Worm (Caenorhabditis elegans) whole organism, L1 larva: ENCODE results near the gene F47B10.5.

Experiments used
- C04F5.9 ChIP-seq: sonication (generic microtip); optimal IDR thresholded peaks from 2 replicates; lab custom pipeline; 2016; ENCODE audit warnings: missing genetic modification characterization, missing compliant biosample characterization
- C34B4.2 ChIP-seq: sonication (generic microtip); optimal IDR thresholded peaks from 2 replicates; lab custom pipeline; 2017; ENCODE audit warnings: mild to moderate bottlenecking, missing genetic modification characterization, missing compliant biosample characterization
- Y116A8C.19 ChIP-seq: sonication (generic microtip); optimal IDR thresholded peaks from 2 replicates; lab custom pipeline; 2016; ENCODE audit warnings: missing compliant biosample characterization, missing genetic modification characterization, borderline replicate concordance
- ama-1 ChIP-seq: fragments of 150-350 bp; optimal IDR thresholded peaks from 2 replicates; lab custom pipeline; 2014
- blmp-1 ChIP-seq: fragments of 150-350 bp; optimal IDR thresholded peaks from 2 replicates; lab custom pipeline; 2014; ENCODE audit warnings: missing biosample characterization, missing genetic modification characterization
- ceh-8 ChIP-seq: fragments of 200-800 bp; sonication (Bioruptor generic); optimal IDR thresholded peaks from 2 replicates; lab custom pipeline; 2018; ENCODE audit warnings: mild to moderate bottlenecking, missing genetic modification characterization, moderate library complexity, missing compliant biosample characterization
- ceh-82 ChIP-seq, 3 experiments: fragments of 150-350 bp in 1 of 3; sonication (generic microtip) in 2 of 3; optimal IDR thresholded peaks; 2 replicates each; lab custom pipeline; 2014 to 2017; ENCODE audit warnings: missing biosample characterization in 3 of 3, missing genetic modification characterization in 3 of 3
- efl-3 ChIP-seq: fragments of 200-800 bp; sonication (Bioruptor generic); optimal IDR thresholded peaks from 2 replicates; lab custom pipeline; 2018; ENCODE audit warnings: mild to moderate bottlenecking, missing genetic modification characterization, missing compliant biosample characterization
- elt-2 ChIP-seq: sonication (generic microtip); optimal IDR thresholded peaks from 2 replicates; lab custom pipeline; 2016; ENCODE audit warnings: missing genetic modification characterization, mild to moderate bottlenecking, inconsistent platforms, missing compliant biosample characterization, missing genetic modification reagents
- elt-3 ChIP-seq, 6 experiments: fragments of 150-350 bp in 1 of 6; sonication (generic microtip); optimal IDR thresholded peaks; 2 replicates each; lab custom pipeline; 2017 to 2018; ENCODE audit warnings: missing biosample characterization in 6 of 6, missing genetic modification characterization in 6 of 6, inconsistent platforms in 1 of 6
- fkh-10 ChIP-seq: sonication (generic microtip); optimal IDR thresholded peaks from 2 replicates; lab custom pipeline; 2017; ENCODE audit warnings: missing biosample characterization, missing genetic modification reagents, missing genetic modification characterization
- grh-1 ChIP-seq: fragments of 200-800 bp; sonication (Bioruptor generic); IDR thresholded peaks from 2 replicates; pipeline ENCODE4 v1.3.6; 2022; ENCODE audit warnings: missing genetic modification reagents, missing genetic modification characterization, missing compliant biosample characterization
- hlh-4 ChIP-seq: sonication (generic microtip); optimal IDR thresholded peaks from 2 replicates; lab custom pipeline; 2016; ENCODE audit warnings: mild to moderate bottlenecking, missing genetic modification characterization, missing compliant biosample characterization
- hpl-2 ChIP-seq: fragments of 150-350 bp; optimal IDR thresholded peaks from 2 replicates; lab custom pipeline; 2014; ENCODE audit warnings: missing biosample characterization, missing genetic modification reagents, missing genetic modification characterization
- isw-1 ChIP-seq: fragments of 200-800 bp; sonication (Bioruptor generic); IDR thresholded peaks from 2 replicates; pipeline ENCODE4 v1.3.6; 2022; ENCODE audit warnings: missing genetic modification characterization, missing compliant biosample characterization
- jun-1 ChIP-seq: fragments of 150-350 bp; optimal IDR thresholded peaks from 2 replicates; lab custom pipeline; 2014; ENCODE audit warnings: missing biosample characterization, missing genetic modification reagents, missing genetic modification characterization
- lin-14 ChIP-seq: fragments of 200-800 bp; sonication (Bioruptor generic); optimal IDR thresholded peaks from 2 replicates; lab custom pipeline; 2018; ENCODE audit warnings: mild to moderate bottlenecking, missing genetic modification characterization, moderate library complexity, missing compliant biosample characterization
- lin-35 ChIP-seq, 2 experiments: fragments of 150-350 bp; optimal IDR thresholded peaks; 2 replicates each; lab custom pipeline; 2014; ENCODE audit warnings: missing biosample characterization in 2 of 2, missing genetic modification characterization in 2 of 2, missing genetic modification reagents in 2 of 2
- lin-39 ChIP-seq: fragments of 150-350 bp; optimal IDR thresholded peaks from 2 replicates; lab custom pipeline; 2014; ENCODE audit warnings: missing biosample characterization, missing genetic modification reagents, missing genetic modification characterization
- mab-9 ChIP-seq: fragments of 200-800 bp; sonication (Bioruptor generic); IDR thresholded peaks from 2 replicates; pipeline ENCODE4 v1.3.6; 2022; ENCODE audit warnings: missing genetic modification reagents, missing genetic modification characterization, missing compliant biosample characterization
- mdl-1 ChIP-seq, 2 experiments: fragments of 150-350 bp; optimal IDR thresholded peaks; 2 replicates each; lab custom pipeline; 2014 to 2017; ENCODE audit warnings: missing biosample characterization in 2 of 2, missing genetic modification characterization in 2 of 2, inconsistent platforms in 1 of 2
- mep-1 ChIP-seq: fragments of 150-350 bp; optimal IDR thresholded peaks from 2 replicates; lab custom pipeline; 2014; ENCODE audit warnings: missing biosample characterization, missing genetic modification characterization
- nhr-11 ChIP-seq: fragments of 150-350 bp; optimal IDR thresholded peaks from 2 replicates; lab custom pipeline; 2014; ENCODE audit warnings: missing biosample characterization, missing genetic modification characterization
- nhr-19 ChIP-seq: fragments of 200-800 bp; sonication (Bioruptor generic); conservative IDR thresholded peaks from 2 replicates; pipeline ENCODE4 v1.3.6; 2022; ENCODE audit warnings: missing genetic modification characterization, missing compliant biosample characterization
- nhr-20 ChIP-seq: sonication (generic microtip); optimal IDR thresholded peaks from 2 replicates; lab custom pipeline; 2016; ENCODE audit warnings: mild to moderate bottlenecking, missing genetic modification characterization, missing compliant biosample characterization
- nhr-237 ChIP-seq: fragments of 150-350 bp; optimal IDR thresholded peaks from 2 replicates; lab custom pipeline; 2014; ENCODE audit warnings: missing biosample characterization, missing genetic modification characterization
- nhr-28 ChIP-seq: fragments of 150-350 bp; optimal IDR thresholded peaks from 2 replicates; lab custom pipeline; 2014; ENCODE audit warnings: missing biosample characterization, missing genetic modification characterization
- nhr-71 ChIP-seq: sonication (generic microtip); optimal IDR thresholded peaks from 2 replicates; lab custom pipeline; 2016; ENCODE audit warnings: mild to moderate bottlenecking, missing genetic modification characterization, moderate library complexity, missing compliant biosample characterization
- nhr-84 ChIP-seq: sonication (generic microtip); optimal IDR thresholded peaks from 2 replicates; lab custom pipeline; 2017; ENCODE audit warnings: missing biosample characterization, missing genetic modification characterization
- nhr-85 ChIP-seq: sonication (generic microtip); peaks from one replicate; lab custom pipeline; 2016; ENCODE audit warnings: missing genetic modification characterization, inconsistent platforms, missing compliant biosample characterization
- nhr-90 ChIP-seq: sonication (generic microtip); optimal IDR thresholded peaks from 2 replicates; lab custom pipeline; 2016; ENCODE audit warnings: mild to moderate bottlenecking, missing genetic modification characterization, missing compliant biosample characterization; ENCODE audit not compliant: poor library complexity
- pag-3 ChIP-seq: sonication (generic microtip); optimal IDR thresholded peaks from 2 replicates; lab custom pipeline; 2017; ENCODE audit warnings: missing genetic modification characterization, mild to moderate bottlenecking, missing compliant biosample characterization, antibody characterized with exemption, borderline replicate concordance; ENCODE audit not compliant: insufficient read depth
- rnt-1 ChIP-seq: sonication (generic microtip); optimal IDR thresholded peaks from 2 replicates; lab custom pipeline; 2016; ENCODE audit warnings: mild to moderate bottlenecking, missing genetic modification characterization, moderate library complexity, missing compliant biosample characterization
- snu-23 ChIP-seq: sonication (generic microtip); optimal IDR thresholded peaks from 2 replicates; lab custom pipeline; 2016; ENCODE audit warnings: missing genetic modification characterization, missing compliant biosample characterization
- zag-1 ChIP-seq: fragments of 150-350 bp; optimal IDR thresholded peaks from 2 replicates; lab custom pipeline; 2014; ENCODE audit warnings: missing biosample characterization, missing genetic modification characterization

F47B10.5 gene

ce11 chrX:10907418-10907817, 17.1 kb upstream of the F47B10.5 start:
- TF ChIP-seq lin-39 (tag; lab: Kevin White, UChicago) (no peak), nhr-237 (tag; lab: Kevin White, UChicago) (no peak), ceh-82 (tag; optimal IDR thresholded peaks at IDR 0.05; lab: Kevin White, UChicago) (no peak), rnt-1 (tag; lab: Kevin White, UChicago) (peak; percentile 64), hpl-2 (GFP tag; lab: Kevin White, UChicago) (no peak), efl-3 (GFP tag; lab: Kevin White, UChicago) (no peak), nhr-20 (tag; lab: Kevin White, UChicago) (no peak), ama-1 (lab: Kevin White, UChicago) (no peak), mab-9 (GFP tag; lab: Robert Waterston, UW) (no peak), nhr-90 (tag; lab: Kevin White, UChicago) (no peak), jun-1 (tag; lab: Kevin White, UChicago) (no peak), zag-1 (no peak), nhr-71 (tag; lab: Kevin White, UChicago) (peak; percentile 29), mep-1 (tag; lab: Kevin White, UChicago) (no peak), grh-1 (GFP tag; lab: Robert Waterston, UW) (no peak), pag-3 (tag; lab: Kevin White, UChicago) (no peak), nhr-19 (GFP tag; lab: Robert Waterston, UW) (0 out of 2 replicates have a peak, but pooled peaks have one; percentile 7), lin-14 (peak; percentile 32), elt-3 (tag; optimal IDR thresholded peaks at IDR 0.05; lab: Kevin White, UChicago) (no peak), ceh-8 (GFP tag; lab: Kevin White, UChicago) (no peak), nhr-11 (tag; lab: Kevin White, UChicago) (no peak)

DNA sequence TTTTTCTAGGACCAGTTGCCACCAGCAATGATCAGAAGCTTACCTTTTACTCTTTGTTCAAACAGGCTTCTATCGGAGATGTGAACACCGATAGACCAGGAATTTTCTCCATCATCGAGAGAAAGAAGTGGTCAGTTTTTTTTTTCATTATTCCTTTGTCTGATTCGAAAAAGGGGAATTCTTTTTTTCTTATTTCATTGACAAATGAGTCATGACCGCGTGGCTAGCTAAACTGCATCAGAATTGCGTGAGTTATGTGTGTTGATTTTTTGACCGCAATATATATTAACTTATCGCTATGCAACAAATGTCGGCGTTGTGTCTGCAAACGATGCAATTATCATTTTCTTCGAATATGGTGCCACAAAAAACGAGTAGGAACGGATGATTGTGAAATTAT, 13.1 kb upstream of the F47B10.5 start:
- TF ChIP-seq isw-1 (GFP tag; lab: Robert Waterston, UW) (no peak), fkh-10 (GFP tag; lab: Kevin White, UChicago) (no peak), nhr-28 (no peak), nhr-20 (tag; lab: Kevin White, UChicago) (peak; percentile 26), nhr-71 (tag; lab: Kevin White, UChicago) (peak; percentile 32)

- TF ChIP-seq blmp-1 (tag; lab: Kevin White, UChicago) (peak; percentile 77), Y116A8C.19 (tag; lab: Kevin White, UChicago) (no peak), ceh-82 (tag; optimal IDR thresholded peaks at IDR 0.05; lab: Kevin White, UChicago) (no peak), C34B4.2 (tag; lab: Kevin White, UChicago) (no peak)
These were observed 12.5 kb upstream of the F47B10.5 start, which contains the start of gene acbp-3 for ce11 chrX:10902723-10903322. Gene acbp-3, plus strand, starts transcription at chrX:10903272.

DNA sequence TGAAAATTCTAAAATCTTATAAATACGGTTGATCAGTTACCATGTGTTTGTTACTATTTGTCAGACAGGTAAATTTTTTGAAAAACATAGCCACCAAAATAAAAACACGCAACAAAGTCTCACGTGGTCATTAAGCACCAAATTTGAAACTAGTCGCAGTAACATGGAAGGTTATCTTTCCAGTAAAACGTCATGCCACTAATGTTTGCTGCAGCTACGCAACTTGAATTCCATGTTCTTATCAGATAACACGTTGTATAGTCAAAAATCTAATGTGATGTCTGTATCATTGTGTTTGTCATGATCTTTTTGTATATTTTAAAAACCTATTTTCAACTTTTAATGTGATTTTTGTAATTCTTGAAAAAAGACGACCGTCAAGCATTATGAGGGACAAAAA, 11.4 kb upstream of the F47B10.5 start:
- no peak for TF ChIP-seq hlh-4 (tag; lab: Kevin White, UChicago)
- peak; percentile 7 for TF ChIP-seq snu-23 (GFP tag; lab: Kevin White, UChicago)
- TF ChIP-seq grh-1 (GFP tag; lab: Robert Waterston, UW): peak; percentile 10; the same call in 1 of the 2 replicates
- no peak for TF ChIP-seq C04F5.9 (tag; lab: Kevin White, UChicago)
- peak; percentile 37 for TF ChIP-seq nhr-90 (tag; lab: Kevin White, UChicago)
- TF ChIP-seq nhr-71 (tag; lab: Kevin White, UChicago): peak; percentile 37
- peak in 1 of 2 experiments; percentile 56 for TF ChIP-seq mdl-1 (tag; optimal IDR thresholded peaks at IDR 0.05; lab: Kevin White, UChicago)
- TF ChIP-seq elt-3 (tag; optimal IDR thresholded peaks at IDR 0.05; lab: Kevin White, UChicago): peak in 1 of 6 experiments; percentile 20
- peak; percentile 88 for TF ChIP-seq elt-2 (tag; lab: Kevin White, UChicago)
- peak; percentile 78 for TF ChIP-seq nhr-85 (tag; lab: Kevin White, UChicago)
- TF ChIP-seq ama-1 (lab: Kevin White, UChicago): no peak
- peak; percentile 41 for TF ChIP-seq lin-14
- TF ChIP-seq nhr-84 (tag; lab: Kevin White, UChicago): no peak
- peak in 1 of 2 experiments; percentile 37 for TF ChIP-seq lin-35 (GFP tag; optimal IDR thresholded peaks at IDR 0.05; lab: Kevin White, UChicago)
- TF ChIP-seq nhr-20 (tag; lab: Kevin White, UChicago): peak; percentile 57
